Worm (Caenorhabditis elegans): ENCODE measurements around the gene clec-191.

Gene clec-191

DNA sequence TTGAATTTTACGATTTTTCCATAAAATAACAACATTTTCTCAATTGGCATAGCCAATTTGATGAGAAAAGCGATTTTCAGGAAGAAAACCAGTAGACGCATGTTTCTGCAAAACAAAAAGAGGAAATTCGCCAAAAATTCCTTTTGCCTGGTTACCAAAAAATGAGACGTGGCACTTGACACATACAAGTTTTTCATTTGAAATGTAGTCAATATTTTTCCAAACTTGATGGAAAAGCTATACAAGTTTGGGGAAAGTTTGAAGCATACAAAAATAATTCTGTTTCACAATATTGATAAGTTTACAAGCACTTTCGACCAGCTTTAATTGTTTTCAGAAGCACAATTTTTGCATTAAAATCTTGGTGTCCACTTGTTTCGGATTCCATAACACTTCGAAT is at the start of gene clec-191:
clec-191 (minus strand) TSS at position 101 of the 400 bp plus-strand sequence.
- TF ChIP-seq nhr-6 (tag; optimal IDR thresholded peaks at IDR 0.05) (no peak), set-16 (GFP tag; IDR thresholded peaks at IDR 0.05) (no peak), mdl-1 (tag; optimal IDR thresholded peaks at IDR 0.05) (no peak), fos-1 (tag; optimal IDR thresholded peaks at IDR 0.05) (no peak), rbr-2 (tag; optimal IDR thresholded peaks at IDR 0.05) (no peak), F44E2.7 (GFP tag; IDR thresholded peaks at IDR 0.05) (no peak), lin-1 (GFP tag; IDR thresholded peaks at IDR 0.05) (no peak), Y48G9A.11 (GFP tag; IDR thresholded peaks at IDR 0.05) (no peak), egl-27 (tag; optimal IDR thresholded peaks at IDR 0.05) (no peak), lin-39 (tag; optimal IDR thresholded peaks at IDR 0.05) (no peak)

DNA sequence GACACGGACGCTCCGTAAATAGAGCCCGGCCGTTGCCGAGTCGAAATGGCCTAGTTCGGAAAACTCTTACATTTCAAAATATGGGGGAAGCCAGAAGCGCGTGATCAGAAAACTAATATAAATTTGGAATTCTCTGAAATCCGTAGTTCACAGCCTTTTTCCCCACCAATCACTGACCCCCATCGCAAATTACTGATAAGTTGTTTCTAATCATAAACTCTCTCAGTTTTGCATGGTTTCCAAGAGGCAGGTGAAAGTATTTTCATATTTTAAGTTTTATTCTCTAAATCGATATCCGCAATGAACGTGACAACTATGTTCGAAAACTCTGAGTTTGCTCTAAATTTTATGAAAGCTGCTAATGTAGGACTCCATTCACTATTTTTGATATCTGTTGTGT is 48.6 kb upstream of the clec-191 start, which contains the start of gene srz-74:
srz-74 (plus strand) TSS at position 301 of the 400 bp plus-strand sequence.
- no peak for TF ChIP-seq fkh-10 (GFP tag; optimal IDR thresholded peaks at IDR 0.05)
- no peak for TF ChIP-seq ceh-32 (tag; optimal IDR thresholded peaks at IDR 0.05; ENCODE audit: poor library complexity)
- no peak for TF ChIP-seq Y105C5A.15 (GFP tag; IDR thresholded peaks at IDR 0.05)
- peak in 1 of 2 experiments; percentile 16 for TF ChIP-seq unc-62 (GFP tag; optimal IDR thresholded peaks at IDR 0.05 in 1 of 2)
- no peak for TF ChIP-seq unc-62 (tag; optimal IDR thresholded peaks at IDR 0.05)
- TF ChIP-seq nhr-25 (tag; optimal IDR thresholded peaks at IDR 0.05; ENCODE audit: borderline replicate concordance, insufficient read depth) = no peak

DNA sequence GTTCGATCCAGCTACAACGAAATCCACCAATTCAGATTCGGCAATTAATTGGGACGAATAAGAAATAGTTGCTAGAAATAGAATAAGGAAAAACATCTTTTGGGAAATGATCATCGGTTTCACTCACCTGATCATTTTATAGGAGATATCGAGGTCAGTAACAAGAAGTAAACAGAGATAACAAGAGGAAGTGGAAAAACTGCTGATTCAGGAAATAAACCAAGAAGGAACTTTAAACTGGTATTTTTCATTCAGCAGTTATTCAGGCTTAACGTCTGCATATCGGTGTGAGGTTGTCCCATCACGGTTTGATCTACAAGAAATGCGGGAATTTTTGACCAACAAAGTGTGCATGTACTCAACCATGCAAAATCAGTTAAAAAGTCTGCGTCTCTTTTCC is 48.0 kb upstream of the clec-191 start, which contains the start of gene K03D3.2:
K03D3.2 (minus strand) TSS at position 101 of the 400 bp plus-strand sequence.
- TF ChIP-seq tag-97 (GFP tag; IDR thresholded peaks at IDR 0.05) = no peak

DNA sequence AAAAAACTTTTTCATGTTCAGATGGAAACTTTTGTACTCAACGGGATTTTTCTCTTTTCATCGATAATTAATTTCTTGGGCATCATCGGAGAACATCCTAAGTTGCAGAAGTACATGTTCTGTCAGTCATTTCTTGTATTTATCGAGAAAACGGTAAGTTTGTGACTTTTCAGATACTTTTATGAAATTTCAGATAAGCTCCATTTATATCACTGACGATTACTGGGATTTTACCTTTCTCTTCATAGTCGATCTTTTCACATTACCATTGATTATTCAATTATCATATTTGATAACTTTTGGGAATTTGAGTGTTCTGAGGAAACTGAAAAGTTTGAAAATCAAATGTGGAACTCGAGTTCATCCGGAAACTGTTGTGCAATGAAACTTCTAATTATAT is 44.1 kb upstream of the clec-191 start, which contains the start of gene srz-105:
srz-105 (plus strand) TSS at position 301 of the 400 bp plus-strand sequence.
- TF ChIP-seq php-3 (GFP tag; IDR thresholded peaks at IDR 0.05) (no peak), tag-97 (GFP tag; IDR thresholded peaks at IDR 0.05) (no peak), ceh-20 (GFP tag; IDR thresholded peaks at IDR 0.05) (no peak), F44E2.7 (GFP tag; IDR thresholded peaks at IDR 0.05) (no peak), nhr-48 (tag; optimal IDR thresholded peaks at IDR 0.05) (no peak), mep-1 (tag; optimal IDR thresholded peaks at IDR 0.05) (no peak), dmd-8 (GFP tag; IDR thresholded peaks at IDR 0.05) (no peak), ZK546.5 (tag; optimal IDR thresholded peaks at IDR 0.05) (no peak), hmg-1.1 (GFP tag; IDR thresholded peaks at IDR 0.05) (no peak), Y105C5A.15 (GFP tag; IDR thresholded peaks at IDR 0.05) (no peak), ama-1 (optimal IDR thresholded peaks at IDR 0.05) (no peak), unc-62 (GFP tag; optimal IDR thresholded peaks at IDR 0.05 in 1 of 2) (no peak), unc-62 (tag; optimal IDR thresholded peaks at IDR 0.05) (no peak), snpc-4 (tag; optimal IDR thresholded peaks at IDR 0.05) (no peak)

DNA sequence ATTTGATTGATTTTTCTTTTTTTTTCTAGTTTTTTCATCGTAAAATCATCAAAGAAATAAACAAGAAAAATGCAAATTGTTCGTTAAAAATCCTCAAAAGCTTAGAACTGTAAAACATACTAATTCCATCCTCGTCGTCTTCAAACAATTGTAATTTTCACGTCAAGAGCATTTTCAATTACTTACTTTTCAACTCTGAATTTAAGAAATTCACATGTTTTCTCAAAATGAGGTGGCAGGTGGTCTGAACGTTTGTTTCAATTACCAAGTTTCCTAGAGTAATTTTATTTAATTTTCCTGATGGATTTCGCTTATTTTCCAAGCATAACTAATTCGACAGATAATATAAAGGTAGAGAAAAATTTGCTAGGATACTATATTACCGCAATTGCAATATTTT is 42.9 kb upstream of the clec-191 start, which contains the start of gene srz-104:
srz-104 (plus strand) TSS at position 301 of the 400 bp plus-strand sequence.
- TF ChIP-seq spr-3 (GFP tag; optimal IDR thresholded peaks at IDR 0.05) = no peak
- TF ChIP-seq lin-1 (GFP tag; IDR thresholded peaks at IDR 0.05) = no peak
- TF ChIP-seq dve-1 (tag; optimal IDR thresholded peaks at IDR 0.05; ENCODE audit: insufficient read depth) = no peak
- TF ChIP-seq mes-2 (tag; optimal IDR thresholded peaks at IDR 0.05; ENCODE audit: poor library complexity, severe bottlenecking) = no peak
- TF ChIP-seq F49E8.2 (tag; optimal IDR thresholded peaks at IDR 0.05; ENCODE audit: borderline replicate concordance) = no peak
- no peak for TF ChIP-seq zfp-2 (tag; optimal IDR thresholded peaks at IDR 0.05)
- no peak for TF ChIP-seq egl-27 (tag; optimal IDR thresholded peaks at IDR 0.05)
- TF ChIP-seq fos-1 (tag; optimal IDR thresholded peaks at IDR 0.05) = no peak
- TF ChIP-seq pqm-1 (tag; optimal IDR thresholded peaks at IDR 0.05) = no peak
- TF ChIP-seq nhr-28 (tag; optimal IDR thresholded peaks at IDR 0.05) = no peak
- no peak for TF ChIP-seq egl-43 (GFP tag; IDR thresholded peaks at IDR 0.05)
- TF ChIP-seq saeg-2 (GFP tag; IDR thresholded peaks at IDR 0.05) = no peak
- no peak for TF ChIP-seq arid-1 (GFP tag; conservative IDR thresholded peaks at IDR 0.05)
- TF ChIP-seq daf-16 (GFP tag; optimal IDR thresholded peaks at IDR 0.05) = no peak
- TF ChIP-seq daf-16 (tag; optimal IDR thresholded peaks at IDR 0.05) = no peak
- TF ChIP-seq hlh-30 (tag; optimal IDR thresholded peaks at IDR 0.05; ENCODE audit: insufficient read depth) = no peak
- TF ChIP-seq Y75B8A.6 (GFP tag; IDR thresholded peaks at IDR 0.05) = no peak
- TF ChIP-seq nhr-10 (tag; optimal IDR thresholded peaks at IDR 0.05) = no peak
- no peak for TF ChIP-seq F10B5.3 (tag; optimal IDR thresholded peaks at IDR 0.05)
